Worm (Caenorhabditis elegans) whole organism, late embryonic: ENCODE measurements around the gene F29A7.3.

ENCODE experiments used
- K09A11.1 ChIP-seq: sonication (generic microtip); optimal IDR thresholded peaks from 2 replicates; lab custom pipeline; 2017; ENCODE audit warnings: antibody characterized with exemption, mild to moderate bottlenecking, missing genetic modification characterization, missing compliant biosample characterization; ENCODE audit not compliant: insufficient read depth
- ceh-34 ChIP-seq: sonication (generic microtip); optimal IDR thresholded peaks from 2 replicates; lab custom pipeline; 2016; ENCODE audit warnings: mild to moderate bottlenecking, missing genetic modification characterization, missing compliant biosample characterization
- ceh-45 ChIP-seq: fragments of 200-800 bp; sonication (Bioruptor generic); IDR thresholded peaks from 2 replicates; pipeline ENCODE4 v1.3.6; 2022; ENCODE audit warnings: missing genetic modification reagents, missing genetic modification characterization, missing compliant biosample characterization
- dmd-4 ChIP-seq: sonication (generic microtip); optimal IDR thresholded peaks from 2 replicates; lab custom pipeline; 2016; ENCODE audit warnings: borderline replicate concordance, missing genetic modification characterization, missing compliant biosample characterization
- eyg-1 ChIP-seq: sonication (generic microtip); optimal IDR thresholded peaks from 2 replicates; lab custom pipeline; 2016; ENCODE audit warnings: missing genotype, missing genetic modification characterization, missing compliant biosample characterization
- fkh-10 ChIP-seq: fragments of 150-350 bp; optimal IDR thresholded peaks from 2 replicates; lab custom pipeline; 2014; ENCODE audit warnings: missing biosample characterization, missing genetic modification reagents, missing genetic modification characterization
- hlh-30 ChIP-seq: sonication (generic microtip); optimal IDR thresholded peaks from 2 replicates; lab custom pipeline; 2017; ENCODE audit warnings: antibody characterized with exemption, missing genetic modification characterization, missing compliant biosample characterization; ENCODE audit not compliant: insufficient read depth
- lin-11 ChIP-seq: fragments of 200-800 bp; sonication (Bioruptor generic); optimal IDR thresholded peaks from 2 replicates; lab custom pipeline; 2018; ENCODE audit warnings: mild to moderate bottlenecking, missing genetic modification characterization, missing compliant biosample characterization
- madf-2 ChIP-seq: sonication (generic microtip); optimal IDR thresholded peaks from 2 replicates; lab custom pipeline; 2017; ENCODE audit warnings: missing genetic modification characterization, missing compliant biosample characterization
- pat-9 ChIP-seq: fragments of 200-800 bp; sonication (Bioruptor generic); optimal IDR thresholded peaks from 2 replicates; lab custom pipeline; 2018; ENCODE audit warnings: mild to moderate bottlenecking, missing genetic modification characterization, moderate library complexity, missing compliant biosample characterization
- rnt-1 ChIP-seq: sonication (generic microtip); optimal IDR thresholded peaks from 2 replicates; lab custom pipeline; 2016; ENCODE audit warnings: missing genetic modification characterization, missing compliant biosample characterization
- tbx-2 ChIP-seq: sonication (generic microtip); optimal IDR thresholded peaks from 2 replicates; lab custom pipeline; 2016; ENCODE audit warnings: missing genetic modification characterization, missing compliant biosample characterization

DNA sequence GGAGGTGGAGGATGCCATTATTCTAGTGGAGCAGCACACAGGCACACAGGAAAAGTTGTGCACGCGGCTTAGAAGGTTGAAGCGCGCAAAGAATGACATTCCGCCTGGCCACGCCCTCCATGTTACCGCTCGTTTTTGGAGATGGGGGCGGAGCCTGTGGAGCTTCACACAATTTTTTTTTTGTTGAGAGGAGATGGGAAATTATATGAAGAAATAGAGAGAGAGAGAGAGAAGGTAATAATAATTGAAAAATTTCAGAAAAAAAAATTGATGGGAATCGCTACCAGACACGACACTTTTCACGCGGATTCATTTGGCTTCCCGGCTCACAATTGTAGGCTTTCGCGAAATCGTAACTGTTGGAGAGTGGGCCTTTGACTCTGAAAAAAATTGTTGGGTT lies 35.8 kb upstream of the F29A7.3 start, which contains the start of gene T05A8.3:
- TF ChIP-seq ceh-45 (GFP tag; lab: Robert Waterston, UW) (no peak), K09A11.1 (no peak), dmd-4 (tag; lab: Kevin White, UChicago) (no peak), lin-11 (tag; lab: Kevin White, UChicago) (no peak), hlh-30 (tag; lab: Kevin White, UChicago) (no peak), rnt-1 (tag; lab: Kevin White, UChicago) (no peak), eyg-1 (tag; lab: Kevin White, UChicago) (no peak), fkh-10 (GFP tag; lab: Kevin White, UChicago) (no peak), pat-9 (tag; lab: Kevin White, UChicago) (no peak), tbx-2 (tag; lab: Kevin White, UChicago) (no peak), madf-2 (no peak), ceh-34 (tag; lab: Kevin White, UChicago) (no peak)
